Worm (Caenorhabditis elegans) whole organism, early embryonic: ENCODE results near the gene Y6G8.14.

Experiments used
- aly-1 ChIP-seq: sonication (generic microtip); optimal IDR thresholded peaks from 2 replicates; lab custom pipeline; 2016; ENCODE audit warnings: missing genetic modification characterization, missing compliant biosample characterization
- ama-1 ChIP-seq: fragments of 150-350 bp; optimal IDR thresholded peaks from 2 replicates; lab custom pipeline; 2014
- ceh-13 ChIP-seq: fragments of 200-800 bp; sonication (Bioruptor generic); optimal IDR thresholded peaks from 2 replicates; lab custom pipeline; 2018; ENCODE audit warnings: mild to moderate bottlenecking, missing genetic modification characterization, missing compliant biosample characterization
- ceh-36 ChIP-seq: sonication (generic microtip); optimal IDR thresholded peaks from 2 replicates; lab custom pipeline; 2016; ENCODE audit warnings: missing genetic modification characterization, inconsistent platforms, missing compliant biosample characterization
- ets-7 ChIP-seq: sonication (generic microtip); optimal IDR thresholded peaks from 2 replicates; lab custom pipeline; 2016; ENCODE audit warnings: missing genotype, missing genetic modification characterization, missing compliant biosample characterization
- flt-1 ChIP-seq: fragments of 200-800 bp; sonication (Bioruptor generic); IDR thresholded peaks from 2 replicates; pipeline ENCODE4 v1.3.6; 2022; ENCODE audit warnings: missing genetic modification characterization, missing compliant biosample characterization
- hmbx-1 ChIP-seq: sonication (generic microtip); optimal IDR thresholded peaks from 2 replicates; lab custom pipeline; 2016; ENCODE audit warnings: mild to moderate bottlenecking, missing genetic modification characterization, missing compliant biosample characterization
- hmg-4 ChIP-seq: fragments of 200-800 bp; sonication (Bioruptor generic); optimal IDR thresholded peaks from 2 replicates; lab custom pipeline; 2018; ENCODE audit warnings: mild to moderate bottlenecking, missing genetic modification characterization, missing compliant biosample characterization
- pes-1 ChIP-seq: fragments of 200-800 bp; sonication (Bioruptor generic); IDR thresholded peaks from 2 replicates; pipeline ENCODE4 v1.3.6; 2022; ENCODE audit warnings: missing genetic modification reagents, missing genetic modification characterization, missing compliant biosample characterization
- scrt-1 ChIP-seq: fragments of 200-800 bp; sonication (Bioruptor generic); IDR thresholded peaks from 2 replicates; pipeline ENCODE4 v1.3.6; 2022; ENCODE audit warnings: missing genetic modification characterization, missing compliant biosample characterization
- sea-1 ChIP-seq: fragments of 200-800 bp; sonication (Bioruptor generic); conservative IDR thresholded peaks from 2 replicates; pipeline ENCODE4 v1.3.6; 2022; ENCODE audit warnings: missing genetic modification characterization, missing compliant biosample characterization
- tbx-11 ChIP-seq: fragments of 200-800 bp; sonication (Bioruptor generic); IDR thresholded peaks from 2 replicates; pipeline ENCODE4 v1.3.6; 2022; ENCODE audit warnings: missing genetic modification characterization, missing compliant biosample characterization
- tbx-37 ChIP-seq: fragments of 200-800 bp; sonication (Bioruptor generic); conservative IDR thresholded peaks from 2 replicates; pipeline ENCODE4 v1.3.6; 2022; ENCODE audit warnings: missing genetic modification reagents, missing genetic modification characterization, missing compliant biosample characterization
- tra-4 ChIP-seq: sonication (generic microtip); optimal IDR thresholded peaks from 2 replicates; lab custom pipeline; 2017; ENCODE audit warnings: missing genetic modification characterization, missing compliant biosample characterization

- no peak for TF ChIP-seq ama-1 (lab: Kevin White, UChicago)
- TF ChIP-seq hmg-4 (GFP tag; lab: Kevin White, UChicago) = no peak
- TF ChIP-seq hmbx-1 (tag; lab: Kevin White, UChicago) = no peak
- no peak for TF ChIP-seq ets-7 (tag; lab: Kevin White, UChicago)
- no peak for TF ChIP-seq ceh-13 (GFP tag; lab: Kevin White, UChicago)
- TF ChIP-seq flt-1 (GFP tag; lab: Robert Waterston, UW) = no peak
- TF ChIP-seq tra-4 (tag; lab: Kevin White, UChicago) = no peak
- TF ChIP-seq tbx-11 (GFP tag; lab: Robert Waterston, UW) = no peak
- TF ChIP-seq tbx-37 = no peak
- TF ChIP-seq aly-1 (tag; lab: Kevin White, UChicago) = no peak
- TF ChIP-seq sea-1 (GFP tag; lab: Robert Waterston, UW) = no peak
- TF ChIP-seq scrt-1 (GFP tag; lab: Robert Waterston, UW) = no peak
- no peak for TF ChIP-seq ceh-36 (tag; lab: Kevin White, UChicago)
- TF ChIP-seq pes-1 (GFP tag; lab: Robert Waterston, UW) = no peak
These were observed 48.2 kb downstream of the Y6G8.14 start, which contains the start of gene fbxa-171 for ce11 chrV:17565903-17566302.
